Fruit fly (Drosophila melanogaster): Measurements from ENCODE around the gene rpk.
A peak's percentile ranks its signal among the peaks of the same experiment; 100 is the strongest.

Gene rpk

DNA sequence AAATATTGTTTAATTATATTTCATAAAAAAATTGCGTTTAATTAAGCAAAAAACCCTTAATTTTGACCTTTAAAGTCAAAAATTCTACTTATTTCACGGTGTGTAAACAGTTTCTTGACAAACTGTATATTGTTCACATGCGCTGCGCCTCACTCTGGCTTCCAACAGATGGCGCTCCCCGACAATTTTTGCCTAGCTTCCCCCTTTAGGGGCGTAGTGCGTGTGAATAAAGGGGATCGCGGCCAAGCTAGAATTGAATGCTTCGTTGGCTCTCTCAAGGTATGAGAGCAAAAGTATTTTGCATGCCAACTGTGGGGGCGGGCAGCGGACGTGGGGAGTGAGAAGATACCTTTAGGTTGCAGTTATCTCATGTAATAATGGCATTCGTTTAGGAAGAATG, 39.0 kb downstream of the rpk start:
- TF ChIP-seq eg (GFP tag; IDR thresholded peaks at IDR 0.05) (0 out of 3 replicates have a peak, but pooled peaks have one; percentile 27), CG3919 (GFP tag; optimal IDR thresholded peaks at IDR 0.05) (peak; percentile 19)

DNA sequence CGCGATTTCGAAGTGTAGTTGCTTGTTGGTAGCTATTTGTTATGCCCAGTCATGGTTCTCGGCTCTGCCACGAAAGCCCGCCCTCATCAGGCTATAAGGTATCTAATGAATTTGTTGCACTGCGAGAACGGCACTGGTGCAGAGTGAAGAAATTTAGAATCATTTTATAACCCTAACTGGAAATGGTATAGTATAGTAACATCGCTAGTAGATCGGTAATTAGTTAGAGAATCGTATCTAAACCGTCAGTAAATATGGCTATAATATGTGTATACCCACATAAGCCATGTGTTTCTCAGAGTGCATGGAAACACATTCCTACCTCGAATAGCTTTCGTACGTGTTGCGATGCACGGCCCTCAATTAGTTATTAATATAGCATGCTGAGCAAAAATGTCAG, 41.4 kb downstream of the rpk start:
- TF ChIP-seq Hr4 (GFP tag; optimal IDR thresholded peaks at IDR 0.05), result peak; percentile 64
- TF ChIP-seq spab (GFP tag; optimal IDR thresholded peaks at IDR 0.05), result peak; percentile 13
- no peak for TF ChIP-seq Sox15 (GFP tag; optimal IDR thresholded peaks at IDR 0.05)
- TF ChIP-seq Gug (GFP tag; IDR thresholded peaks at IDR 0.05), result peak; percentile 56; the same call in 1 of the 2 replicates
- no peak for TF ChIP-seq CG16779 (tag; optimal IDR thresholded peaks at IDR 0.05)
- peak; percentile 42 for TF ChIP-seq CG11762 (GFP tag; optimal IDR thresholded peaks at IDR 0.05; ENCODE audit: insufficient read depth)
- TF ChIP-seq ss (GFP tag; optimal IDR thresholded peaks at IDR 0.05), result no peak
- TF ChIP-seq CG6276 (GFP tag; optimal IDR thresholded peaks at IDR 0.05), result peak; percentile 45
- no peak for TF ChIP-seq Eip93F (GFP tag; optimal IDR thresholded peaks at IDR 0.05)
- peak; percentile 22 to 73 for TF ChIP-seq salr (GFP tag; optimal IDR thresholded peaks at IDR 0.05)
- TF ChIP-seq OdsH (GFP tag; optimal IDR thresholded peaks at IDR 0.05), result peak; percentile 61
- peak; percentile 10 for TF ChIP-seq topi (GFP tag; optimal IDR thresholded peaks at IDR 0.05)
- TF ChIP-seq lz (GFP tag; optimal IDR thresholded peaks at IDR 0.05), result peak; percentile 8
- TF ChIP-seq CG3032 (tag; optimal IDR thresholded peaks at IDR 0.05), result peak; percentile 29
- TF ChIP-seq CG32006 (GFP tag; optimal IDR thresholded peaks at IDR 0.05), result peak; percentile 74
- TF ChIP-seq CG10631 (GFP tag; optimal IDR thresholded peaks at IDR 0.05), result peak; percentile 71
- peak; percentile 44 for TF ChIP-seq CG4318 (GFP tag; optimal IDR thresholded peaks at IDR 0.05)
- no peak for TF ChIP-seq CG1621 (tag; optimal IDR thresholded peaks at IDR 0.05)
- peak; percentile 45 for TF ChIP-seq Ets96B (tag; optimal IDR thresholded peaks at IDR 0.05)
- peak; percentile 65; the same call in 1 of the 3 replicates for TF ChIP-seq eg (GFP tag; IDR thresholded peaks at IDR 0.05)
- TF ChIP-seq CG11294 (GFP tag; IDR thresholded peaks at IDR 0.05), result peak; percentile 45; the same call in 1 of the 2 replicates
- TF ChIP-seq Ets21C (GFP tag; optimal IDR thresholded peaks at IDR 0.05), result no peak
- peak; percentile 4 for TF ChIP-seq CG6808 (GFP tag; optimal IDR thresholded peaks at IDR 0.05)
- TF ChIP-seq CG11902 (GFP tag; optimal IDR thresholded peaks at IDR 0.05), result no peak
- peak; percentile 32 for TF ChIP-seq cyc (GFP tag; optimal IDR thresholded peaks at IDR 0.05)
- peak; percentile 56 for TF ChIP-seq pdm3 (GFP tag; optimal IDR thresholded peaks at IDR 0.05)
- TF ChIP-seq esn (GFP tag; optimal IDR thresholded peaks at IDR 0.05), result peak; percentile 28
- peak; percentile 64 for TF ChIP-seq CG3919 (GFP tag; optimal IDR thresholded peaks at IDR 0.05)
- TF ChIP-seq CG6163 (GFP tag; IDR thresholded peaks at IDR 0.05), result no peak
- no peak for TF ChIP-seq svp (GFP tag)
- no peak for TF ChIP-seq fkh (GFP tag; optimal IDR thresholded peaks at IDR 0.05)
- TF ChIP-seq fd85E (GFP tag; optimal IDR thresholded peaks at IDR 0.05), result no peak
- peak; percentile 63 for TF ChIP-seq acj6 (GFP tag; optimal IDR thresholded peaks at IDR 0.05)
- no peak for TF ChIP-seq Smox (GFP tag; optimal IDR thresholded peaks at IDR 0.05)
- TF ChIP-seq CG8632 (GFP tag; optimal IDR thresholded peaks at IDR 0.05), result no peak
- TF ChIP-seq net (GFP tag; optimal IDR thresholded peaks at IDR 0.05), result peak; percentile 36
- no peak for TF ChIP-seq CG6854 (GFP tag; optimal IDR thresholded peaks at IDR 0.05)
- peak; percentile 74 for TF ChIP-seq achi (GFP tag; optimal IDR thresholded peaks at IDR 0.05)
- peak; percentile 44 for TF ChIP-seq CG7368 (GFP tag; optimal IDR thresholded peaks at IDR 0.05)
- TF ChIP-seq Hr39 (GFP tag; optimal IDR thresholded peaks at IDR 0.05), result peak; percentile 25
- TF ChIP-seq CG6792 (GFP tag; optimal IDR thresholded peaks at IDR 0.05), result peak; percentile 27
- TF ChIP-seq Eip75B (GFP tag; optimal IDR thresholded peaks at IDR 0.05), result peak; percentile 64
- TF ChIP-seq Eip78C (GFP tag), result peak; percentile 82
- TF ChIP-seq CG31627 (GFP tag; optimal IDR thresholded peaks at IDR 0.05), result peak; percentile 23
- peak; percentile 5 for TF ChIP-seq CG8319 (GFP tag; optimal IDR thresholded peaks at IDR 0.05)
- no peak for TF ChIP-seq CG9139 (GFP tag; optimal IDR thresholded peaks at IDR 0.05)
- peak; percentile 60 for TF ChIP-seq Lpt (GFP tag; optimal IDR thresholded peaks at IDR 0.05)
- peak; percentile 68 for TF ChIP-seq CG15336 (GFP tag; IDR thresholded peaks at IDR 0.05)
- TF ChIP-seq Hr38 (GFP tag; optimal IDR thresholded peaks at IDR 0.05), result no peak
- peak; percentile 12 for TF ChIP-seq fd59A (GFP tag; optimal IDR thresholded peaks at IDR 0.05)

Data from whole organism, prepupa.